Worm (Caenorhabditis elegans) whole organism, L1 larva: Measurements from ENCODE around the gene srh-22.

Experiments
- ama-1 ChIP-seq: fragments of 150-350 bp; optimal IDR thresholded peaks from 2 replicates; lab custom pipeline; 2014
- blmp-1 ChIP-seq: fragments of 150-350 bp; optimal IDR thresholded peaks from 2 replicates; lab custom pipeline; 2014; ENCODE audit warnings: missing biosample characterization, missing genetic modification characterization
- fkh-10 ChIP-seq: sonication (generic microtip); optimal IDR thresholded peaks from 2 replicates; lab custom pipeline; 2017; ENCODE audit warnings: missing biosample characterization, missing genetic modification reagents, missing genetic modification characterization
- hlh-4 ChIP-seq: sonication (generic microtip); optimal IDR thresholded peaks from 2 replicates; lab custom pipeline; 2016; ENCODE audit warnings: mild to moderate bottlenecking, missing genetic modification characterization, missing compliant biosample characterization
- jun-1 ChIP-seq: fragments of 150-350 bp; optimal IDR thresholded peaks from 2 replicates; lab custom pipeline; 2014; ENCODE audit warnings: missing biosample characterization, missing genetic modification reagents, missing genetic modification characterization
- mep-1 ChIP-seq: fragments of 150-350 bp; optimal IDR thresholded peaks from 2 replicates; lab custom pipeline; 2014; ENCODE audit warnings: missing biosample characterization, missing genetic modification characterization
- nhr-12 ChIP-seq: sonication (generic microtip); optimal IDR thresholded peaks from 2 replicates; lab custom pipeline; 2017; ENCODE audit warnings: missing biosample characterization, missing genetic modification characterization
- unc-62 ChIP-seq: fragments of 150-350 bp; optimal IDR thresholded peaks from 2 replicates; lab custom pipeline; 2014; ENCODE audit warnings: missing biosample characterization, missing genetic modification reagents, missing genetic modification characterization
- zag-1 ChIP-seq: fragments of 150-350 bp; optimal IDR thresholded peaks from 2 replicates; lab custom pipeline; 2014; ENCODE audit warnings: missing biosample characterization, missing genetic modification characterization

ce11 chrV:4964020-4964635 lies 42.0 kb downstream of the srh-22 start:
- TF ChIP-seq hlh-4 (no peak), fkh-10 (GFP tag; lab: Kevin White, UChicago) (no peak), jun-1 (tag; lab: Kevin White, UChicago) (no peak), mep-1 (no peak), zag-1 (tag; lab: Kevin White, UChicago) (no peak), nhr-12 (tag; lab: Kevin White, UChicago) (no peak), blmp-1 (tag; lab: Kevin White, UChicago) (no peak), ama-1 (lab: Kevin White, UChicago) (no peak), unc-62 (no peak)
